Fruit fly (Drosophila melanogaster): ENCODE data around the gene Smr.

- TF ChIP-seq Dll (optimal IDR thresholded peaks at IDR 0.05) (no peak), psq (optimal IDR thresholded peaks at IDR 0.05) (no peak), pan (optimal IDR thresholded peaks at IDR 0.05) (no peak)
Observed at dm6 chrX:12759162-12759561, 16.7 kb upstream of the Smr start.
